Fruit fly (Drosophila melanogaster): ENCODE results near the gene CG43246.

CG43246 gene

dm6 chr3L:14536042-14536684 lies at the start of gene CG43246, which contains the start of gene bbg:
CG43246 (plus strand) TSS chr3L:14536634.
bbg (minus strand) TSS chr3L:14536276.
- TF ChIP-seq HLH106 (tag; optimal IDR thresholded peaks at IDR 0.05) (no peak), ey (GFP tag; optimal IDR thresholded peaks at IDR 0.05) (no peak), Rel (GFP tag; optimal IDR thresholded peaks at IDR 0.05) (no peak), Rel (tag; optimal IDR thresholded peaks at IDR 0.05) (no peak), Mio (GFP tag; optimal IDR thresholded peaks at IDR 0.05) (no peak)

DNA sequence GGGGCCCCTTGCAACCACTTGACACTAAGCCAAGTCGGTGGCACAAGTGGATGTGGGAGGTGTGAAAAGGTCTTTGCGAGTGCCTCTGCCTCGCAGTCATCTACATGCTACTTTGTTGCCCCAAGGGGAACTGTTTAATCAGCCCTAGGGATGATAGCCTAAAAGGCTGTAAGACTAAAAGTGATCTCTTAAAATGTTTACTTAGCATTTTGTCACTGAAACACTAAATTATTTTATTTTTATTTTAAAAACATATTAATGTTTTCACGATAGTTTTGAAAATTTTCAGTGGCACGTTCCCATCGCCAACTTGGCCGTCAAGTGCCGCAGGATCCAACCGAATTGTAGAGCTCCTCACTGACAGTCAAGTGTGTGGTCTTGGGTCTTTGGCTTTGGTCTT lies 39.0 kb upstream of the CG43246 start:
- TF ChIP-seq Vsx2 (GFP tag; optimal IDR thresholded peaks at IDR 0.05; ENCODE audit: partially characterized antibody) (no peak), usp (GFP tag; optimal IDR thresholded peaks at IDR 0.05) (no peak), h (GFP tag; optimal IDR thresholded peaks at IDR 0.05) (peak; percentile 50), CG32264 (GFP tag; optimal IDR thresholded peaks at IDR 0.05) (no peak), OdsH (GFP tag; optimal IDR thresholded peaks at IDR 0.05) (peak; percentile 37), Abd-B (GFP tag; optimal IDR thresholded peaks at IDR 0.05) (no peak), foxo (GFP tag; optimal IDR thresholded peaks at IDR 0.05) (peak in 1 of 2 experiments; percentile 30), GATAd (GFP tag; optimal IDR thresholded peaks at IDR 0.05) (no peak), Hr78 (GFP tag; optimal IDR thresholded peaks at IDR 0.05) (no peak), woc (GFP tag; optimal IDR thresholded peaks at IDR 0.05) (no peak), rgr (GFP tag; optimal IDR thresholded peaks at IDR 0.05) (no peak), sage (GFP tag; optimal IDR thresholded peaks at IDR 0.05) (no peak), lola (GFP tag; optimal IDR thresholded peaks at IDR 0.05) (no peak), fru (GFP tag; optimal IDR thresholded peaks at IDR 0.05) (peak; percentile 18), dsf (GFP tag; optimal IDR thresholded peaks at IDR 0.05; ENCODE audit: borderline replicate concordance) (no peak), Sp1 (GFP tag; optimal IDR thresholded peaks at IDR 0.05) (no peak), jim (GFP tag; optimal IDR thresholded peaks at IDR 0.05) (no peak), Mio (GFP tag; optimal IDR thresholded peaks at IDR 0.05) (no peak), HLH106 (tag; optimal IDR thresholded peaks at IDR 0.05) (no peak), Hr83 (GFP tag; optimal IDR thresholded peaks at IDR 0.05; ENCODE audit: poor library complexity, severe bottlenecking) (no peak), psq (GFP tag; optimal IDR thresholded peaks at IDR 0.05) (peak; percentile 12), brk (GFP tag; optimal IDR thresholded peaks at IDR 0.05) (no peak)

DNA sequence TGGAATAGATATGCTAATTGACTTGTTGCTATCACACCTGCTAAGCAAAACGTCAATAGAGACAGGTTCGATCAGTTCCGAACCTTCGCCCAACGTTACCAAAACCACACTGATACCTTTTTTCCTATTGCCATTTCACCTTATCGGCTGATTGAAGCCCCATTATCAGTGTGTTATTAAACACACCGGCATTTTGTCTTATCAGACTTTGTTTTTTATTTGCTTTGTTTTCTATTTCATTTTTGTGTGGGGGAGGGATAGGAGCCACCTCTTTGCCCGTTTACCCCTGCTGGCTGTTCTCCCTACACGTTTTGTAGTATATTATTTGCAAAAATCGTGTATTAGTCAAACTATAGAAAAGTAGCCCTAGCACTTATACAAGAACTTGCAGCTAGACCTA lies 26.5 kb upstream of the CG43246 start:
- TF ChIP-seq br (GFP tag; optimal IDR thresholded peaks at IDR 0.05) = peak; percentile 47
- no peak for TF ChIP-seq brk (GFP tag; optimal IDR thresholded peaks at IDR 0.05)
- TF ChIP-seq HLH106 (tag; optimal IDR thresholded peaks at IDR 0.05) = no peak
- no peak for TF ChIP-seq foxo (GFP tag; optimal IDR thresholded peaks at IDR 0.05)
- no peak for TF ChIP-seq dsf (GFP tag; optimal IDR thresholded peaks at IDR 0.05; ENCODE audit: borderline replicate concordance)
- TF ChIP-seq Rel (GFP tag; optimal IDR thresholded peaks at IDR 0.05) = no peak
- peak; percentile 36 for TF ChIP-seq Rel (tag; optimal IDR thresholded peaks at IDR 0.05)
- TF ChIP-seq dmrt93B (GFP tag; optimal IDR thresholded peaks at IDR 0.05) = no peak
- TF ChIP-seq sv (GFP tag; optimal IDR thresholded peaks at IDR 0.05) = no peak
- TF ChIP-seq tai (GFP tag; optimal IDR thresholded peaks at IDR 0.05) = no peak
- no peak for TF ChIP-seq ey (GFP tag; optimal IDR thresholded peaks at IDR 0.05)
- no peak for TF ChIP-seq rgr (GFP tag; optimal IDR thresholded peaks at IDR 0.05)
- no peak for TF ChIP-seq N (GFP tag; optimal IDR thresholded peaks at IDR 0.05)
- no peak for TF ChIP-seq CG32264 (GFP tag; optimal IDR thresholded peaks at IDR 0.05)
- no peak for TF ChIP-seq OdsH (GFP tag; optimal IDR thresholded peaks at IDR 0.05)
- TF ChIP-seq GATAd (GFP tag; optimal IDR thresholded peaks at IDR 0.05) = no peak
- no peak for TF ChIP-seq Hnf4 (GFP tag; optimal IDR thresholded peaks at IDR 0.05)
- no peak for TF ChIP-seq Hr78 (GFP tag; optimal IDR thresholded peaks at IDR 0.05)
- peak; percentile 13 for TF ChIP-seq CrebA (GFP tag; optimal IDR thresholded peaks at IDR 0.05; ENCODE audit: borderline replicate concordance)
- TF ChIP-seq Sp1 (GFP tag; optimal IDR thresholded peaks at IDR 0.05) = peak; percentile 43
- TF ChIP-seq h (GFP tag; optimal IDR thresholded peaks at IDR 0.05) = peak; percentile 2
- peak; percentile 19 for TF ChIP-seq fru (GFP tag; optimal IDR thresholded peaks at IDR 0.05)
- TF ChIP-seq psq (GFP tag; optimal IDR thresholded peaks at IDR 0.05) = peak; percentile 31
- TF ChIP-seq woc (GFP tag; optimal IDR thresholded peaks at IDR 0.05) = no peak
- TF ChIP-seq dl (GFP tag; optimal IDR thresholded peaks at IDR 0.05; ENCODE audit: insufficient read depth in 1 of 2, partially characterized antibody in 2 of 2) = no peak
- no peak for TF ChIP-seq pan (optimal IDR thresholded peaks at IDR 0.05)
- TF ChIP-seq CG9705 (GFP tag; optimal IDR thresholded peaks at IDR 0.05) = no peak
- no peak for TF ChIP-seq Jra (GFP tag; optimal IDR thresholded peaks at IDR 0.05)
- TF ChIP-seq Myc (optimal IDR thresholded peaks at IDR 0.05) = no peak
- no peak for TF ChIP-seq Abd-B (GFP tag; optimal IDR thresholded peaks at IDR 0.05)
- no peak for TF ChIP-seq Mio (GFP tag; optimal IDR thresholded peaks at IDR 0.05)
- TF ChIP-seq Dif (GFP tag; optimal IDR thresholded peaks at IDR 0.05; ENCODE audit: partially characterized antibody) = no peak
- no peak for TF ChIP-seq Dfd (GFP tag; optimal IDR thresholded peaks at IDR 0.05)
- TF ChIP-seq jim (GFP tag; optimal IDR thresholded peaks at IDR 0.05) = peak; percentile 98
- no peak for TF ChIP-seq usp (GFP tag; optimal IDR thresholded peaks at IDR 0.05)
- no peak for TF ChIP-seq sage (GFP tag; optimal IDR thresholded peaks at IDR 0.05)
- TF ChIP-seq Hr83 (GFP tag; optimal IDR thresholded peaks at IDR 0.05; ENCODE audit: poor library complexity, severe bottlenecking) = no peak
- TF ChIP-seq Vsx2 (GFP tag; optimal IDR thresholded peaks at IDR 0.05; ENCODE audit: partially characterized antibody) = no peak
- TF ChIP-seq lola (GFP tag; optimal IDR thresholded peaks at IDR 0.05) = no peak

All from whole organism, wandering third instar larva.